Fruit fly (Drosophila melanogaster): ENCODE data around the gene Sec13.

The Sec13 gene

DNA sequence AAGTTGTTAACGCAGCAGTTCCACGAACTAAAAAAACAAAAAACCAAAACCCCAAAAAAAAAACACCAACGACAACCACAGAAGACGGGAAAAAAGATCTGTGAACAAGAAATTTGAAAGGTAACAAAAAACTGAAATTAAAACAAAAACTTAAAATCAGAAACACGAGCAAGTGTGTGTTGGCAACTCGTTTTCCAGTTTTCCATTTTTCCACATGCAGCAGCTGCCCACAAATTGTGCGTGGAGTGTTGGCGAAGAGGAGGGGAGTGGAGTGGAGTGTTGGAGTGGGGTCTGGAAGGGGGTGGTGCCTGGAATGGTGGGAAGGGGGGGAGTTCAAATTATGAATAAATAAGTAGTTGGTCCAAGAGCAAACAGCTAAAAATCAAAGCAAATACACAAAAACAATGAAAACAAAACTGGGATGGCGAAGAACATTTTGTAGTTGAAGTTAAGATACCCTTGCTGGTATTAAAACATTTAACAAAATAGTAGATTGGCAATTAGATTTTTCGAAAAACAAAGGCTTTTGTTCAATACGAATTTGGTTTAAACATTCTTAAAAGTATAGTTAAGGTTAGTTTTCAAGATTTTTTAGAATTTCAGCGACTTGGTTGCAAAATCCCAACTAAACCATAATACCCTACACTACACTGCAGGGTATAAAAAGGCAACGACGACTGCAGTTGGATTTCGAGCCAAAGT, 22.6 kb upstream of the Sec13 start (continued):
- TF ChIP-seq Gug (GFP tag; IDR thresholded peaks at IDR 0.05) = no peak
- TF ChIP-seq Eip78C (GFP tag) = peak; percentile 86
- no peak for TF ChIP-seq spab (GFP tag; optimal IDR thresholded peaks at IDR 0.05)
- TF ChIP-seq Blimp-1 (GFP tag; optimal IDR thresholded peaks at IDR 0.05) = no peak
- no peak for TF ChIP-seq CG15336 (GFP tag; IDR thresholded peaks at IDR 0.05)
- no peak for TF ChIP-seq CG6808 (GFP tag; optimal IDR thresholded peaks at IDR 0.05)
- peak; percentile 34 for TF ChIP-seq CG6792 (GFP tag; optimal IDR thresholded peaks at IDR 0.05)
- TF ChIP-seq CG7368 (GFP tag; optimal IDR thresholded peaks at IDR 0.05) = no peak
- no peak for TF ChIP-seq CG16779 (tag; optimal IDR thresholded peaks at IDR 0.05)

DNA sequence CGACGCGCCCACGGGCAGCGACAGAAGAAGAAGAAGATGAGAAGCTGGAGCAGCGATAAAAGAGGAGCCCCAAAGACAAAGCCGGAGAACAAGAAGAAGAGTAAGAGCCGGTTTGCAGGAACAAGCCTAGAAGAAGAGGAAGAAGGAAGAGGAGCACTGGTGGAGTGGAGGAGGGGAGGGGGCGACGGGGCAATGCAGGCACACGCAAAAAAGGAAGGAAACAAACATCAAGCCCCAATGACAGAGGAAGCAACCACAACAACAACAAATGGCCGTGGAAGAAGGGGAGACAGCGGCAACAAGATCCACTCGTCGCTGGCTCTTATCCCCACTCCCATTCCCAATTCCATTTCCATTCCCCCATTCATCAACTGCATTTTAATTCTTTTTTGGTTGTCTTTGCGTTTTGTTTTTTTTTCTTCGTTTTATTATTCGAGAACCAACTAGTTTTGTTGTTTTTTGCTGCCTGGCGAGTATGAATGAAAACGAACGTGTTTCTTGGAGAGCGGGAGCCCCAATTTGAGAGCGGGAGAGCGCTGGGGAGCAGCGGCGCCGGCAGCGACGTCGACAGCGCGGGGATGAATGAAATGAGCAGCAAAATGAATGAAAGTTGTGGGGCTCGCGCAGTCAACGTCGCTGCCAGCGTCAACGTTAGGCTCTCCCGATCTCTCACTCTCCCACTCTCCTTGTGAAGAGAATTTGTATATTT, 21.9 kb upstream of the Sec13 start:
- TF ChIP-seq CG10631 (GFP tag; optimal IDR thresholded peaks at IDR 0.05) (peak; percentile 53), CG32006 (GFP tag; optimal IDR thresholded peaks at IDR 0.05) (peak; percentile 53), esn (GFP tag; optimal IDR thresholded peaks at IDR 0.05) (no peak), CG4318 (GFP tag; optimal IDR thresholded peaks at IDR 0.05) (no peak), CG6163 (GFP tag; IDR thresholded peaks at IDR 0.05) (peak; percentile 98), CG34406 (GFP tag; optimal IDR thresholded peaks at IDR 0.05) (peak; percentile 61), lz (GFP tag; optimal IDR thresholded peaks at IDR 0.05) (no peak), CG31627 (GFP tag; optimal IDR thresholded peaks at IDR 0.05) (no peak), CG3919 (GFP tag; optimal IDR thresholded peaks at IDR 0.05) (peak; percentile 72), CG11762 (GFP tag; optimal IDR thresholded peaks at IDR 0.05; ENCODE audit: insufficient read depth) (peak; percentile 87), CG8319 (GFP tag; optimal IDR thresholded peaks at IDR 0.05) (peak; percentile 26), CG6276 (GFP tag; optimal IDR thresholded peaks at IDR 0.05) (peak; percentile 96), CG7368 (GFP tag; optimal IDR thresholded peaks at IDR 0.05) (peak; percentile 79), fkh (GFP tag; optimal IDR thresholded peaks at IDR 0.05) (no peak), fd85E (GFP tag; optimal IDR thresholded peaks at IDR 0.05) (peak; percentile 64), Eip78C (GFP tag) (peak; percentile 88), Sox15 (GFP tag; optimal IDR thresholded peaks at IDR 0.05) (no peak), Hr4 (GFP tag; optimal IDR thresholded peaks at IDR 0.05) (no peak), Ets96B (tag; optimal IDR thresholded peaks at IDR 0.05) (peak; percentile 76), Gug (GFP tag; IDR thresholded peaks at IDR 0.05) (peak; percentile 78), Hr39 (GFP tag; optimal IDR thresholded peaks at IDR 0.05) (no peak), fd59A (GFP tag; optimal IDR thresholded peaks at IDR 0.05) (peak; percentile 77), Eip93F (GFP tag; optimal IDR thresholded peaks at IDR 0.05) (no peak), CG15336 (GFP tag; IDR thresholded peaks at IDR 0.05) (peak; percentile 93), ss (GFP tag; optimal IDR thresholded peaks at IDR 0.05) (peak; percentile 98 to 99), CG6792 (GFP tag; optimal IDR thresholded peaks at IDR 0.05) (peak; percentile 46), pdm3 (GFP tag; optimal IDR thresholded peaks at IDR 0.05) (peak; percentile 80), net (GFP tag; optimal IDR thresholded peaks at IDR 0.05) (peak; percentile 94), Eip75B (GFP tag; optimal IDR thresholded peaks at IDR 0.05) (peak; percentile 79), CG6854 (GFP tag; optimal IDR thresholded peaks at IDR 0.05) (peak; percentile 94), Smox (GFP tag; optimal IDR thresholded peaks at IDR 0.05) (no peak), cyc (GFP tag; optimal IDR thresholded peaks at IDR 0.05) (no peak), CG1621 (tag; optimal IDR thresholded peaks at IDR 0.05) (peak; percentile 96), Lpt (GFP tag; optimal IDR thresholded peaks at IDR 0.05) (peak; percentile 95), Met (GFP tag; optimal IDR thresholded peaks at IDR 0.05) (peak; percentile 4), Sox102F (GFP tag; optimal IDR thresholded peaks at IDR 0.05) (peak; percentile 43), dsx (GFP tag; optimal IDR thresholded peaks at IDR 0.05; ENCODE audit: poor library complexity, severe bottlenecking) (peak; percentile 45), CG8632 (GFP tag; optimal IDR thresholded peaks at IDR 0.05) (peak; percentile 54), CG16779 (tag; optimal IDR thresholded peaks at IDR 0.05) (peak; percentile 98), OdsH (GFP tag; optimal IDR thresholded peaks at IDR 0.05) (peak; percentile 65), dac (GFP tag; optimal IDR thresholded peaks at IDR 0.05) (peak; percentile 57), CG11902 (GFP tag; optimal IDR thresholded peaks at IDR 0.05) (no peak), salr (GFP tag; optimal IDR thresholded peaks at IDR 0.05) (peak; percentile 84 to 90)

All from whole organism, prepupa.